Worm (Caenorhabditis elegans): ENCODE results near the gene R07B1.6.

The R07B1.6 gene

ce11 chrX:9843568-9843967 is 22.9 kb upstream of the R07B1.6 start:
- TF ChIP-seq flt-1 (GFP tag; IDR thresholded peaks at IDR 0.05): no peak
- TF ChIP-seq B0310.2 (tag; optimal IDR thresholded peaks at IDR 0.05): no peak
- no peak for TF ChIP-seq F13C5.2 (tag; optimal IDR thresholded peaks at IDR 0.05)
- no peak for TF ChIP-seq aly-1 (tag; optimal IDR thresholded peaks at IDR 0.05)
- no peak for TF ChIP-seq hnd-1 (tag; optimal IDR thresholded peaks at IDR 0.05)
- TF ChIP-seq ets-7 (tag; optimal IDR thresholded peaks at IDR 0.05): no peak
- no peak for TF ChIP-seq tbx-37 (GFP tag; conservative IDR thresholded peaks at IDR 0.05)
- TF ChIP-seq ceh-13 (GFP tag; optimal IDR thresholded peaks at IDR 0.05): no peak
- no peak for TF ChIP-seq ceh-36 (tag; optimal IDR thresholded peaks at IDR 0.05)
- TF ChIP-seq hmbx-1 (tag; optimal IDR thresholded peaks at IDR 0.05): no peak
- TF ChIP-seq sea-1 (GFP tag; conservative IDR thresholded peaks at IDR 0.05): no peak
- TF ChIP-seq pes-1 (GFP tag; IDR thresholded peaks at IDR 0.05): no peak
- no peak for TF ChIP-seq tbx-11 (GFP tag; IDR thresholded peaks at IDR 0.05)
- no peak for TF ChIP-seq scrt-1 (GFP tag; IDR thresholded peaks at IDR 0.05)
- TF ChIP-seq tra-4 (tag; optimal IDR thresholded peaks at IDR 0.05): no peak
- TF ChIP-seq hmg-4 (GFP tag; optimal IDR thresholded peaks at IDR 0.05): no peak
- TF ChIP-seq ama-1 (optimal IDR thresholded peaks at IDR 0.05): no peak

- TF ChIP-seq ets-7 (tag; optimal IDR thresholded peaks at IDR 0.05) (no peak), B0310.2 (tag; optimal IDR thresholded peaks at IDR 0.05) (no peak), ceh-36 (tag; optimal IDR thresholded peaks at IDR 0.05) (no peak), F13C5.2 (tag; optimal IDR thresholded peaks at IDR 0.05) (no peak), scrt-1 (GFP tag; IDR thresholded peaks at IDR 0.05) (no peak), hnd-1 (tag; optimal IDR thresholded peaks at IDR 0.05) (no peak), tbx-37 (GFP tag; conservative IDR thresholded peaks at IDR 0.05) (no peak), ama-1 (optimal IDR thresholded peaks at IDR 0.05) (no peak), tra-4 (tag; optimal IDR thresholded peaks at IDR 0.05) (no peak), hmbx-1 (tag; optimal IDR thresholded peaks at IDR 0.05) (no peak), aly-1 (tag; optimal IDR thresholded peaks at IDR 0.05) (no peak), hmg-4 (GFP tag; optimal IDR thresholded peaks at IDR 0.05) (no peak)
Observed at ce11 chrX:9845916-9846315, 20.5 kb upstream of the R07B1.6 start.

ce11 chrX:9846975-9847374 is 19.5 kb upstream of the R07B1.6 start, which contains the start of gene vab-15:
TSS of gene vab-15 (plus strand) at chrX:9847275.
- TF ChIP-seq tbx-11 (GFP tag; IDR thresholded peaks at IDR 0.05) (no peak), ceh-36 (tag; optimal IDR thresholded peaks at IDR 0.05) (peak; percentile 34), hmbx-1 (tag; optimal IDR thresholded peaks at IDR 0.05) (no peak), hnd-1 (tag; optimal IDR thresholded peaks at IDR 0.05) (no peak), sea-1 (GFP tag; conservative IDR thresholded peaks at IDR 0.05) (no peak)

ce11 chrX:9848214-9848789 is 18.2 kb upstream of the R07B1.6 start:
- TF ChIP-seq aly-1 (tag; optimal IDR thresholded peaks at IDR 0.05) (no peak), ceh-36 (tag; optimal IDR thresholded peaks at IDR 0.05) (no peak), sea-1 (GFP tag; conservative IDR thresholded peaks at IDR 0.05) (no peak), tbx-37 (GFP tag; conservative IDR thresholded peaks at IDR 0.05) (no peak), pes-1 (GFP tag; IDR thresholded peaks at IDR 0.05) (no peak), ceh-13 (GFP tag; optimal IDR thresholded peaks at IDR 0.05) (no peak), hmbx-1 (tag; optimal IDR thresholded peaks at IDR 0.05) (no peak), B0310.2 (tag; optimal IDR thresholded peaks at IDR 0.05) (no peak), F13C5.2 (tag; optimal IDR thresholded peaks at IDR 0.05) (no peak), scrt-1 (GFP tag; IDR thresholded peaks at IDR 0.05) (no peak), flt-1 (GFP tag; IDR thresholded peaks at IDR 0.05) (no peak), hnd-1 (tag; optimal IDR thresholded peaks at IDR 0.05) (no peak), tra-4 (tag; optimal IDR thresholded peaks at IDR 0.05) (no peak), hmg-4 (GFP tag; optimal IDR thresholded peaks at IDR 0.05) (no peak)

- TF ChIP-seq B0310.2 (tag; optimal IDR thresholded peaks at IDR 0.05): no peak
- TF ChIP-seq tbx-11 (GFP tag; IDR thresholded peaks at IDR 0.05): no peak
- no peak for TF ChIP-seq flt-1 (GFP tag; IDR thresholded peaks at IDR 0.05)
- no peak for TF ChIP-seq aly-1 (tag; optimal IDR thresholded peaks at IDR 0.05)
Observed at ce11 chrX:9850258-9850657, 16.2 kb upstream of the R07B1.6 start, which contains the start of gene lec-8. TSS of gene lec-8 (plus strand) at chrX:9850571.

ce11 chrX:9851745-9852330 is 14.6 kb upstream of the R07B1.6 start, which contains the start of gene lec-7:
TSS of gene lec-7 (plus strand) at chrX:9852041.
- TF ChIP-seq B0310.2 (tag; optimal IDR thresholded peaks at IDR 0.05) (no peak), pes-1 (GFP tag; IDR thresholded peaks at IDR 0.05) (no peak), sea-1 (GFP tag; conservative IDR thresholded peaks at IDR 0.05) (no peak), F13C5.2 (tag; optimal IDR thresholded peaks at IDR 0.05) (no peak), flt-1 (GFP tag; IDR thresholded peaks at IDR 0.05) (no peak), hmbx-1 (tag; optimal IDR thresholded peaks at IDR 0.05) (no peak), tbx-37 (GFP tag; conservative IDR thresholded peaks at IDR 0.05) (no peak), tra-4 (tag; optimal IDR thresholded peaks at IDR 0.05) (no peak), hmg-4 (GFP tag; optimal IDR thresholded peaks at IDR 0.05) (no peak), ceh-13 (GFP tag; optimal IDR thresholded peaks at IDR 0.05) (no peak), aly-1 (tag; optimal IDR thresholded peaks at IDR 0.05) (no peak), ama-1 (optimal IDR thresholded peaks at IDR 0.05) (no peak), ets-7 (tag; optimal IDR thresholded peaks at IDR 0.05) (no peak), scrt-1 (GFP tag; IDR thresholded peaks at IDR 0.05) (no peak)

ce11 chrX:9856618-9857017 is 9.8 kb upstream of the R07B1.6 start, which contains the start of gene R07B1.11:
TSS of gene R07B1.11 (plus strand) at chrX:9856918.
- TF ChIP-seq hnd-1 (tag; optimal IDR thresholded peaks at IDR 0.05) (no peak), scrt-1 (GFP tag; IDR thresholded peaks at IDR 0.05) (no peak), F13C5.2 (tag; optimal IDR thresholded peaks at IDR 0.05) (no peak), hmbx-1 (tag; optimal IDR thresholded peaks at IDR 0.05) (no peak), B0310.2 (tag; optimal IDR thresholded peaks at IDR 0.05) (no peak), ceh-13 (GFP tag; optimal IDR thresholded peaks at IDR 0.05) (no peak), ets-7 (tag; optimal IDR thresholded peaks at IDR 0.05) (no peak), flt-1 (GFP tag; IDR thresholded peaks at IDR 0.05) (no peak), tra-4 (tag; optimal IDR thresholded peaks at IDR 0.05) (no peak), hmg-4 (GFP tag; optimal IDR thresholded peaks at IDR 0.05) (no peak), pes-1 (GFP tag; IDR thresholded peaks at IDR 0.05) (no peak), ama-1 (optimal IDR thresholded peaks at IDR 0.05) (no peak), tbx-37 (GFP tag; conservative IDR thresholded peaks at IDR 0.05) (no peak), sea-1 (GFP tag; conservative IDR thresholded peaks at IDR 0.05) (no peak), ceh-36 (tag; optimal IDR thresholded peaks at IDR 0.05) (no peak), tbx-11 (GFP tag; IDR thresholded peaks at IDR 0.05) (no peak), aly-1 (tag; optimal IDR thresholded peaks at IDR 0.05) (no peak)

All from whole organism, early embryonic.